Worm (Caenorhabditis elegans) whole organism, early embryonic: ENCODE data around the gene elt-6.

Experiments
- B0310.2 ChIP-seq: sonication (generic microtip); optimal IDR thresholded peaks from 2 replicates; lab custom pipeline; 2016; ENCODE audit warnings: mild to moderate bottlenecking, missing genetic modification characterization, missing compliant biosample characterization
- F13C5.2 ChIP-seq: sonication (generic microtip); optimal IDR thresholded peaks from 2 replicates; lab custom pipeline; 2017; ENCODE audit warnings: mild to moderate bottlenecking, missing genetic modification characterization, inconsistent platforms, missing compliant biosample characterization
- aly-1 ChIP-seq: sonication (generic microtip); optimal IDR thresholded peaks from 2 replicates; lab custom pipeline; 2016; ENCODE audit warnings: missing genetic modification characterization, missing compliant biosample characterization
- ama-1 ChIP-seq: fragments of 150-350 bp; optimal IDR thresholded peaks from 2 replicates; lab custom pipeline; 2014
- ceh-13 ChIP-seq: fragments of 200-800 bp; sonication (Bioruptor generic); optimal IDR thresholded peaks from 2 replicates; lab custom pipeline; 2018; ENCODE audit warnings: mild to moderate bottlenecking, missing genetic modification characterization, missing compliant biosample characterization
- ceh-36 ChIP-seq: sonication (generic microtip); optimal IDR thresholded peaks from 2 replicates; lab custom pipeline; 2016; ENCODE audit warnings: missing genetic modification characterization, inconsistent platforms, missing compliant biosample characterization
- ets-7 ChIP-seq: sonication (generic microtip); optimal IDR thresholded peaks from 2 replicates; lab custom pipeline; 2016; ENCODE audit warnings: missing genotype, missing genetic modification characterization, missing compliant biosample characterization
- flt-1 ChIP-seq: fragments of 200-800 bp; sonication (Bioruptor generic); IDR thresholded peaks from 2 replicates; pipeline ENCODE4 v1.3.6; 2022; ENCODE audit warnings: missing genetic modification characterization, missing compliant biosample characterization
- hmbx-1 ChIP-seq: sonication (generic microtip); optimal IDR thresholded peaks from 2 replicates; lab custom pipeline; 2016; ENCODE audit warnings: mild to moderate bottlenecking, missing genetic modification characterization, missing compliant biosample characterization
- hmg-4 ChIP-seq: fragments of 200-800 bp; sonication (Bioruptor generic); optimal IDR thresholded peaks from 2 replicates; lab custom pipeline; 2018; ENCODE audit warnings: mild to moderate bottlenecking, missing genetic modification characterization, missing compliant biosample characterization
- hnd-1 ChIP-seq: sonication (generic microtip); optimal IDR thresholded peaks from 2 replicates; lab custom pipeline; 2016; ENCODE audit warnings: missing genetic modification characterization, missing compliant biosample characterization
- pes-1 ChIP-seq: fragments of 200-800 bp; sonication (Bioruptor generic); IDR thresholded peaks from 2 replicates; pipeline ENCODE4 v1.3.6; 2022; ENCODE audit warnings: missing genetic modification reagents, missing genetic modification characterization, missing compliant biosample characterization
- scrt-1 ChIP-seq: fragments of 200-800 bp; sonication (Bioruptor generic); IDR thresholded peaks from 2 replicates; pipeline ENCODE4 v1.3.6; 2022; ENCODE audit warnings: missing genetic modification characterization, missing compliant biosample characterization
- sea-1 ChIP-seq: fragments of 200-800 bp; sonication (Bioruptor generic); conservative IDR thresholded peaks from 2 replicates; pipeline ENCODE4 v1.3.6; 2022; ENCODE audit warnings: missing genetic modification characterization, missing compliant biosample characterization
- tbx-11 ChIP-seq: fragments of 200-800 bp; sonication (Bioruptor generic); IDR thresholded peaks from 2 replicates; pipeline ENCODE4 v1.3.6; 2022; ENCODE audit warnings: missing genetic modification characterization, missing compliant biosample characterization
- tbx-37 ChIP-seq: fragments of 200-800 bp; sonication (Bioruptor generic); conservative IDR thresholded peaks from 2 replicates; pipeline ENCODE4 v1.3.6; 2022; ENCODE audit warnings: missing genetic modification reagents, missing genetic modification characterization, missing compliant biosample characterization
- tra-4 ChIP-seq: sonication (generic microtip); optimal IDR thresholded peaks from 2 replicates; lab custom pipeline; 2017; ENCODE audit warnings: missing genetic modification characterization, missing compliant biosample characterization

The elt-6 gene

ce11 chrIV:1916247-1916646 lies 1.5 kb upstream of the elt-6 start:
- TF ChIP-seq hmg-4 (GFP tag; lab: Kevin White, UChicago) (peak; percentile 2), hnd-1 (no peak)

ce11 chrIV:1920513-1920912 lies 2.7 kb downstream of the elt-6 start:
- peak; percentile 73 for TF ChIP-seq ceh-36 (tag; lab: Kevin White, UChicago)
- TF ChIP-seq ets-7: no peak

ce11 chrIV:1923722-1924121 lies 5.9 kb downstream of the elt-6 start, which contains the start of gene denn-4:
Gene denn-4 (plus strand): TSS chrIV:1924001.
- no peak for TF ChIP-seq tbx-37
- TF ChIP-seq aly-1: no peak
- no peak for TF ChIP-seq hnd-1
- no peak for TF ChIP-seq pes-1 (GFP tag; lab: Robert Waterston, UW)
- TF ChIP-seq flt-1 (GFP tag; lab: Robert Waterston, UW): no peak
- TF ChIP-seq hmbx-1 (tag; lab: Kevin White, UChicago): no peak
- no peak for TF ChIP-seq B0310.2 (tag; lab: Kevin White, UChicago)
- TF ChIP-seq ceh-36 (tag; lab: Kevin White, UChicago): no peak
- no peak for TF ChIP-seq ceh-13
- TF ChIP-seq sea-1 (GFP tag; lab: Robert Waterston, UW): no peak
- no peak for TF ChIP-seq ets-7
- TF ChIP-seq tra-4 (tag; lab: Kevin White, UChicago): no peak
- TF ChIP-seq hmg-4 (GFP tag; lab: Kevin White, UChicago): no peak
- no peak for TF ChIP-seq tbx-11 (GFP tag; lab: Robert Waterston, UW)
- TF ChIP-seq F13C5.2 (tag; lab: Kevin White, UChicago): no peak
- TF ChIP-seq ama-1 (lab: Kevin White, UChicago): no peak
- TF ChIP-seq scrt-1 (GFP tag; lab: Robert Waterston, UW): no peak

- TF ChIP-seq hmbx-1 (tag; lab: Kevin White, UChicago): no peak
- no peak for TF ChIP-seq sea-1 (GFP tag; lab: Robert Waterston, UW)
- no peak for TF ChIP-seq tra-4 (tag; lab: Kevin White, UChicago)
- TF ChIP-seq aly-1: no peak
- no peak for TF ChIP-seq hmg-4 (GFP tag; lab: Kevin White, UChicago)
- no peak for TF ChIP-seq hnd-1
- no peak for TF ChIP-seq scrt-1 (GFP tag; lab: Robert Waterston, UW)
- no peak for TF ChIP-seq ceh-36 (tag; lab: Kevin White, UChicago)
- TF ChIP-seq flt-1 (GFP tag; lab: Robert Waterston, UW): no peak
- TF ChIP-seq tbx-37: no peak
- TF ChIP-seq ets-7: no peak
Measured at ce11 chrIV:1924178-1924577, 6.4 kb downstream of the elt-6 start.

ce11 chrIV:1945200-1945599 lies 27.4 kb downstream of the elt-6 start:
- TF ChIP-seq ets-7: no peak
- TF ChIP-seq tra-4 (tag; lab: Kevin White, UChicago): no peak
- TF ChIP-seq B0310.2 (tag; lab: Kevin White, UChicago): no peak
- TF ChIP-seq tbx-37: no peak
- TF ChIP-seq hnd-1: no peak
- TF ChIP-seq hmg-4 (GFP tag; lab: Kevin White, UChicago): no peak
- TF ChIP-seq hmbx-1 (tag; lab: Kevin White, UChicago): no peak

ce11 chrIV:1947891-1948290 lies 30.1 kb downstream of the elt-6 start, which contains the start of gene tsen-54:
Gene tsen-54 (plus strand): TSS chrIV:1948191.
- TF ChIP-seq scrt-1 (GFP tag; lab: Robert Waterston, UW) (no peak), ets-7 (no peak), tbx-37 (no peak), ceh-36 (tag; lab: Kevin White, UChicago) (no peak), tra-4 (tag; lab: Kevin White, UChicago) (no peak), pes-1 (GFP tag; lab: Robert Waterston, UW) (no peak), flt-1 (GFP tag; lab: Robert Waterston, UW) (no peak)

- peak; percentile 91 for TF ChIP-seq ceh-36 (tag; lab: Kevin White, UChicago)
Measured at ce11 chrIV:1949870-1950269, 32.1 kb downstream of the elt-6 start.

ce11 chrIV:1950617-1951016 lies 32.8 kb downstream of the elt-6 start:
- TF ChIP-seq sea-1 (GFP tag; lab: Robert Waterston, UW): 0 out of 2 replicates have a peak, but pooled peaks have one; percentile 29

ce11 chrIV:1952312-1952711 lies 34.5 kb downstream of the elt-6 start:
- TF ChIP-seq tbx-37 (no peak), tbx-11 (GFP tag; lab: Robert Waterston, UW) (no peak), hmg-4 (GFP tag; lab: Kevin White, UChicago) (no peak), hmbx-1 (tag; lab: Kevin White, UChicago) (no peak), aly-1 (no peak), tra-4 (tag; lab: Kevin White, UChicago) (no peak), F13C5.2 (tag; lab: Kevin White, UChicago) (no peak), ets-7 (no peak), scrt-1 (GFP tag; lab: Robert Waterston, UW) (no peak), pes-1 (GFP tag; lab: Robert Waterston, UW) (no peak), hnd-1 (no peak), ceh-36 (tag; lab: Kevin White, UChicago) (no peak), flt-1 (GFP tag; lab: Robert Waterston, UW) (no peak), ceh-13 (no peak), sea-1 (GFP tag; lab: Robert Waterston, UW) (no peak), B0310.2 (tag; lab: Kevin White, UChicago) (no peak), ama-1 (lab: Kevin White, UChicago) (no peak)
